Fruit fly (Drosophila melanogaster) whole organism, embryonic: ENCODE measurements around the gene CG4594.

Experiments
- Ada2b ChIP-seq: fragments of 200-800 bp; sonication (Bioruptor generic); IDR thresholded peaks from 2 replicates; pipeline ENCODE4 v1.3.6; 2022; ENCODE audit warnings: missing biosample characterization, missing genetic modification characterization
- Atf3 ChIP-seq: fragments of 200-800 bp; sonication (Bioruptor generic); optimal IDR thresholded peaks from 3 replicates; lab custom pipeline; 2016; ENCODE audit warnings: missing biosample characterization, missing genetic modification characterization
- Atf6 ChIP-seq: fragments of 200-800 bp; sonication (Bioruptor generic); IDR thresholded peaks from 2 replicates; pipeline ENCODE4 v1.3.6; 2022; ENCODE audit warnings: missing biosample characterization, missing genetic modification characterization
- Bdp1 ChIP-seq: fragments of 200-800 bp; sonication (Bioruptor generic); optimal IDR thresholded peaks from 3 replicates; lab custom pipeline; 2016; ENCODE audit warnings: missing biosample characterization, missing genetic modification characterization
- Blimp-1 ChIP-seq: fragments of 200-800 bp; sonication (Bioruptor generic); optimal IDR thresholded peaks from 3 replicates; lab custom pipeline; 2018; ENCODE audit warnings: missing biosample characterization, missing genetic modification characterization, mild to moderate bottlenecking, moderate library complexity, missing genetic modification reagents
- BtbVII ChIP-seq: fragments of 200-800 bp; sonication (Bioruptor generic); optimal IDR thresholded peaks from 3 replicates; lab custom pipeline; 2017; ENCODE audit warnings: missing biosample characterization, mild to moderate bottlenecking, missing genetic modification characterization
- Bteb2 ChIP-seq: fragments of 200-800 bp; sonication (Bioruptor generic); optimal IDR thresholded peaks from 2 replicates; lab custom pipeline; 2016; ENCODE audit warnings: missing biosample characterization, missing genetic modification characterization
- CG10979 ChIP-seq: fragments of 200-800 bp; sonication (Bioruptor generic); optimal IDR thresholded peaks from 2 replicates; lab custom pipeline; 2018; ENCODE audit warnings: missing biosample characterization, mild to moderate bottlenecking, missing genetic modification characterization, moderate library complexity
- CG12071 ChIP-seq: fragments of 200-800 bp; sonication (Bioruptor generic); optimal IDR thresholded peaks from 3 replicates; lab custom pipeline; 2018; ENCODE audit warnings: missing biosample characterization, mild to moderate bottlenecking, missing genetic modification characterization
- CG1233 ChIP-seq: fragments of 200-800 bp; sonication (Bioruptor generic); optimal IDR thresholded peaks from 4 replicates; lab custom pipeline; 2018; ENCODE audit warnings: missing biosample characterization, mild to moderate bottlenecking, missing genetic modification characterization
- CG13287 ChIP-seq: fragments of 200-800 bp; sonication (Bioruptor generic); IDR thresholded peaks from 2 replicates; pipeline ENCODE4 v1.3.6; 2022; ENCODE audit warnings: missing biosample characterization, missing genetic modification characterization; ENCODE audit not compliant: partially characterized antibody
- CG16813 ChIP-seq: fragments of 200-800 bp; sonication (Bioruptor generic); IDR thresholded peaks from 3 replicates; pipeline ENCODE4 v1.3.6; 2022; ENCODE audit warnings: missing biosample characterization, missing genetic modification characterization; ENCODE audit not compliant: partially characterized antibody
- CG17361 ChIP-seq: fragments of 200-800 bp; sonication (Bioruptor generic); IDR thresholded peaks from 3 replicates; pipeline ENCODE4 v1.3.6; 2022; ENCODE audit warnings: missing biosample characterization, missing genetic modification characterization
- CG2116 ChIP-seq: fragments of 200-800 bp; sonication (Bioruptor generic); optimal IDR thresholded peaks from 3 replicates; lab custom pipeline; 2018; ENCODE audit warnings: missing biosample characterization, mild to moderate bottlenecking, missing genetic modification characterization
- CG30020 ChIP-seq: fragments of 200-800 bp; optimal IDR thresholded peaks from 2 replicates; lab custom pipeline; 2019; ENCODE audit warnings: missing biosample characterization, mild to moderate bottlenecking, missing genetic modification characterization, moderate library complexity
- CG30431 ChIP-seq: fragments of 200-800 bp; sonication (Bioruptor generic); optimal IDR thresholded peaks from 2 replicates; lab custom pipeline; 2017; ENCODE audit warnings: missing biosample characterization, missing genetic modification characterization
- CG4360 ChIP-seq: fragments of 200-800 bp; sonication (Bioruptor generic); IDR thresholded peaks from 2 replicates; pipeline ENCODE4 v1.3.6; 2022; ENCODE audit warnings: missing biosample characterization, missing genetic modification characterization
- CG8089 ChIP-seq: fragments of 200-800 bp; sonication (Bioruptor generic); optimal IDR thresholded peaks from 3 replicates; lab custom pipeline; 2016; ENCODE audit warnings: missing biosample characterization, missing genetic modification characterization
- CG8388 ChIP-seq: fragments of 200-800 bp; sonication (Bioruptor generic); optimal IDR thresholded peaks from 2 replicates; lab custom pipeline; 2019; ENCODE audit warnings: missing biosample characterization, mild to moderate bottlenecking, missing genetic modification characterization, moderate library complexity
- CG9876 ChIP-seq: fragments of 200-800 bp; sonication (Bioruptor generic); optimal IDR thresholded peaks from 2 replicates; lab custom pipeline; 2016; ENCODE audit warnings: missing biosample characterization, missing genetic modification characterization
- CG9932 ChIP-seq: fragments of 200-800 bp; sonication (Bioruptor generic); IDR thresholded peaks from 2 replicates; pipeline ENCODE4 v1.3.6; 2022; ENCODE audit warnings: missing biosample characterization, missing genetic modification characterization
- Dek ChIP-seq: fragments of 200-800 bp; sonication (Bioruptor generic); optimal IDR thresholded peaks from 3 replicates; lab custom pipeline; 2019; ENCODE audit warnings: missing biosample characterization, mild to moderate bottlenecking, missing genetic modification characterization, moderate library complexity
- Dip3 ChIP-seq: fragments of 200-800 bp; sonication (Bioruptor generic); optimal IDR thresholded peaks from 3 replicates; lab custom pipeline; 2016; ENCODE audit warnings: missing biosample characterization, missing genetic modification characterization
- Drgx ChIP-seq: fragments of 200-800 bp; sonication (Bioruptor generic); IDR thresholded peaks from 2 replicates; pipeline ENCODE4 v1.3.6; 2022; ENCODE audit warnings: missing biosample characterization, missing genetic modification characterization
- Hmr ChIP-seq: fragments of 200-800 bp; sonication (Bioruptor generic); optimal IDR thresholded peaks from 3 replicates; lab custom pipeline; 2017; ENCODE audit warnings: mild to moderate bottlenecking, missing biosample characterization, missing genetic modification reagents, missing genetic modification characterization
- Hr51 ChIP-seq, 2 experiments: fragments of 200-800 bp; sonication (Bioruptor generic); optimal IDR thresholded peaks; 2 replicates in 1 of 2; 3 replicates in 1 of 2; lab custom pipeline; 2016 to 2018; ENCODE audit warnings: missing biosample characterization in 2 of 2, missing genetic modification characterization in 2 of 2, mild to moderate bottlenecking in 1 of 2, moderate library complexity in 1 of 2
- Jarid2 ChIP-seq: fragments of 200-800 bp; sonication (Bioruptor generic); optimal IDR thresholded peaks from 3 replicates; lab custom pipeline; 2017; ENCODE audit warnings: mild to moderate bottlenecking, missing biosample characterization, missing genetic modification reagents, missing genetic modification characterization
- Rfx ChIP-seq: fragments of 200-800 bp; sonication (Bioruptor generic); IDR thresholded peaks from 2 replicates; pipeline ENCODE4 v1.3.6; 2022; ENCODE audit warnings: missing biosample characterization, missing genetic modification characterization
- Sin3A ChIP-seq: fragments of >200 bp; optimal IDR thresholded peaks from 2 replicates; lab custom pipeline; 2018
- Sry-δ ChIP-seq: fragments of 200-800 bp; sonication (Bioruptor generic); optimal IDR thresholded peaks from 2 replicates; lab custom pipeline; 2016; ENCODE audit warnings: missing biosample characterization, missing genetic modification characterization
- Xrp1 ChIP-seq: fragments of 200-800 bp; sonication (Bioruptor generic); IDR thresholded peaks from 2 replicates; pipeline ENCODE4 v1.3.6; 2022; ENCODE audit warnings: missing biosample characterization, missing genetic modification characterization
- ac ChIP-seq: fragments of 200-800 bp; sonication (Bioruptor generic); optimal IDR thresholded peaks from 3 replicates; lab custom pipeline; 2017; ENCODE audit warnings: missing biosample characterization, mild to moderate bottlenecking, missing genetic modification characterization
- br ChIP-seq: fragments of >200 bp; optimal IDR thresholded peaks from 2 replicates; lab custom pipeline; 2017
- chif ChIP-seq, 2 experiments: fragments of 200-800 bp; sonication (Bioruptor generic); optimal IDR thresholded peaks; 3 replicates each; lab custom pipeline; 2016; ENCODE audit warnings: missing biosample characterization in 2 of 2, missing genetic modification characterization in 2 of 2
- da ChIP-seq: fragments of 200-800 bp; sonication (Bioruptor generic); optimal IDR thresholded peaks from 2 replicates; lab custom pipeline; 2016; ENCODE audit warnings: missing biosample characterization, missing genetic modification characterization
- danr ChIP-seq: fragments of 200-800 bp; sonication (Bioruptor generic); IDR thresholded peaks from 2 replicates; pipeline ENCODE4 v1.3.6; 2022; ENCODE audit warnings: missing biosample characterization, missing genetic modification characterization
- dmrt99B ChIP-seq: fragments of 200-800 bp; sonication (Bioruptor generic); optimal IDR thresholded peaks from 2 replicates; lab custom pipeline; 2018; ENCODE audit warnings: missing biosample characterization, mild to moderate bottlenecking, missing genetic modification characterization, moderate library complexity
- ems ChIP-seq: fragments of 200-800 bp; sonication (Bioruptor generic); optimal IDR thresholded peaks from 3 replicates; lab custom pipeline; 2016; ENCODE audit warnings: missing biosample characterization, missing genetic modification characterization
- ewg ChIP-seq: fragments of 200-800 bp; sonication (Bioruptor generic); optimal IDR thresholded peaks from 3 replicates; lab custom pipeline; 2017; ENCODE audit warnings: mild to moderate bottlenecking, missing biosample characterization, missing genetic modification reagents, missing genetic modification characterization
- fd64A ChIP-seq: fragments of 200-800 bp; sonication (Bioruptor generic); optimal IDR thresholded peaks from 3 replicates; lab custom pipeline; 2018; ENCODE audit warnings: missing biosample characterization, mild to moderate bottlenecking, missing genetic modification characterization
- gsb-n ChIP-seq: fragments of 200-800 bp; sonication (Bioruptor generic); optimal IDR thresholded peaks from 3 replicates; lab custom pipeline; 2018; ENCODE audit warnings: missing biosample characterization, mild to moderate bottlenecking, missing genetic modification characterization
- gt ChIP-seq: fragments of 200-800 bp; sonication (Bioruptor generic); IDR thresholded peaks from 2 replicates; pipeline ENCODE4 v1.3.6; 2022; ENCODE audit warnings: missing biosample characterization, missing genetic modification characterization
- ham ChIP-seq: fragments of 200-800 bp; sonication (Bioruptor generic); IDR thresholded peaks from 2 replicates; pipeline ENCODE4 v1.3.6; 2022; ENCODE audit warnings: missing biosample characterization, missing genetic modification characterization
- klu ChIP-seq: fragments of 200-800 bp; sonication (Bioruptor generic); IDR thresholded peaks from 2 replicates; pipeline ENCODE4 v1.3.6; 2022; ENCODE audit warnings: missing biosample characterization, missing genetic modification characterization
- lab ChIP-seq: fragments of 200-800 bp; sonication (Bioruptor generic); optimal IDR thresholded peaks from 3 replicates; lab custom pipeline; 2017; ENCODE audit warnings: missing biosample characterization, missing genetic modification characterization, mild to moderate bottlenecking, moderate library complexity, missing genetic modification reagents
- pfk ChIP-seq: fragments of 200-800 bp; sonication (Bioruptor generic); optimal IDR thresholded peaks from 2 replicates; lab custom pipeline; 2018; ENCODE audit warnings: missing biosample characterization, mild to moderate bottlenecking, missing genetic modification characterization, moderate library complexity
- phol ChIP-seq: fragments of 200-800 bp; sonication (Bioruptor generic); optimal IDR thresholded peaks from 3 replicates; lab custom pipeline; 2018; ENCODE audit warnings: missing biosample characterization, mild to moderate bottlenecking, missing genetic modification characterization, moderate library complexity
- pita ChIP-seq: fragments of 200-800 bp; sonication (Bioruptor generic); optimal IDR thresholded peaks from 2 replicates; lab custom pipeline; 2017; ENCODE audit warnings: missing biosample characterization, mild to moderate bottlenecking, missing genetic modification characterization
- sima ChIP-seq: fragments of 200-800 bp; sonication (Bioruptor generic); optimal IDR thresholded peaks from 2 replicates; lab custom pipeline; 2016; ENCODE audit warnings: missing biosample characterization, missing genetic modification characterization
- sna ChIP-seq: fragments of 200-800 bp; sonication (Bioruptor generic); IDR thresholded peaks from 2 replicates; pipeline ENCODE4 v1.3.6; 2022; ENCODE audit warnings: missing biosample characterization, missing genetic modification characterization; ENCODE audit not compliant: partially characterized antibody

Gene CG4594

DNA sequence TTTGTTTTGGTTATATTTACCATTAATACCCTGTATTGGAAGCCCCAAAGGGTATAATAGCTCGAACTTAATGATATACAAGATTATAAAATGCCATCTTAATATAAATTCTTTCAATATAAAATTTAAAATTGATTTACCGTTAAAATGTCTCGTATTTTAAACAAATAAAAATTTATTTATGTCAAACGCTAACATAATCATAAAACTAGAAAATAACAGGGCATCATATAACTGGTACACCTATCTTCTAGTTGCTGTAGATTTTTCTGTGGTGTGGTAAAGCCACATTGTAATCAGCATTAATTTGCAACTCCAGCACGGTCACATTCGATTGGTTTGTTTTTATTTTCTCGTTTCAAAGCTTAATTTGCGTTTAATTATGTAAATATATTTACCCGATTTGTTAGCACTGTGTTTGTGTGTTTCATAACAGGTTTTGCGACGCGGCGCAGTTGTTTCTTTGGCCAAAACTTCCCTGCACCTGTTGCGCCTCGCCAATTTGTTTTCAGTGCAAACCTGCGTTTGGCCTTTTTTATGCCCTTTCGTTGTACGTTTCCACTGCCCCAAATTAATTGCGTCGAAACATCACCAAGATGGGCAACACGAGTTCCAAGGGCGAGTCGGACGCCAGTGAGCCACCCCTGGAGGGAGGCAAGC lies 37.2 kb downstream of the CG4594 start, which contains the start of the genes CG4658 and CG5846 (continued):
- TF ChIP-seq ems (GFP tag; lab: Kevin White, UChicago) (peak; percentile 80), Sin3A (lab: Kevin White, UChicago) (peak; percentile 18), br (lab: Kevin White, UChicago) (no peak), pfk (no peak), chif (GFP tag; optimal IDR thresholded peaks at IDR 0.05; lab: Kevin White, UChicago) (peak; percentile 83 to 92), Ada2b (GFP tag; lab: Robert Waterston, UW) (peak; percentile 93), phol (tag; lab: Kevin White, UChicago) (peak; percentile 96), ewg (peak; percentile 76), fd64A (GFP tag; lab: Kevin White, UChicago) (no peak), Bdp1 (GFP tag; lab: Kevin White, UChicago) (peak; percentile 80), CG12071 (GFP tag; lab: Kevin White, UChicago) (peak; percentile 66), Drgx (GFP tag; lab: Robert Waterston, UW) (peak; percentile 94), Jarid2 (GFP tag; lab: Kevin White, UChicago) (no peak), da (peak; percentile 82), Rfx (GFP tag; lab: Robert Waterston, UW) (peak; percentile 90), CG4360 (peak; percentile 38; the same call in 1 of the 2 replicates), CG9932 (peak; percentile 90), Sry-δ (GFP tag; lab: Kevin White, UChicago) (peak; percentile 44), danr (GFP tag; lab: Robert Waterston, UW) (peak; percentile 90), CG16813 (GFP tag; lab: Robert Waterston, UW) (no peak), gsb-n (tag; lab: Kevin White, UChicago) (peak; percentile 97), pita (GFP tag; lab: Kevin White, UChicago) (no peak), gt (GFP tag; lab: Robert Waterston, UW) (peak; percentile 69), sna (no peak), CG8089 (GFP tag; lab: Kevin White, UChicago) (peak; percentile 72), CG30431 (GFP tag; lab: Kevin White, UChicago) (peak; percentile 73), CG2116 (GFP tag; lab: Kevin White, UChicago) (peak; percentile 91), Dip3 (peak; percentile 78), Blimp-1 (GFP tag; lab: Kevin White, UChicago) (peak; percentile 95), Hr51 (GFP tag; optimal IDR thresholded peaks at IDR 0.05; lab: Kevin White, UChicago) (peak; percentile 74 to 96), Bteb2 (GFP tag; lab: Kevin White, UChicago) (peak; percentile 94), CG10979 (tag; lab: Kevin White, UChicago) (peak; percentile 96), Xrp1 (peak; percentile 98), Dek (tag; lab: Kevin White, UChicago) (peak; percentile 93), CG30020 (tag; lab: Kevin White, UChicago) (peak; percentile 78), CG1233 (GFP tag; lab: Kevin White, UChicago) (peak; percentile 89), ham (GFP tag; lab: Robert Waterston, UW) (peak; percentile 50; the same call in 1 of the 2 replicates), CG17361 (GFP tag; lab: Robert Waterston, UW) (peak; percentile 96), Hmr (GFP tag; lab: Kevin White, UChicago) (peak; percentile 93), klu (GFP tag; lab: Robert Waterston, UW) (peak; percentile 87), CG9876 (GFP tag; lab: Kevin White, UChicago) (peak; percentile 50), sima (GFP tag; lab: Kevin White, UChicago) (no peak), Atf6 (peak; percentile 95), Atf3 (GFP tag; lab: Kevin White, UChicago) (peak; percentile 68), dmrt99B (tag; lab: Kevin White, UChicago) (peak; percentile 94), CG13287 (GFP tag; lab: Robert Waterston, UW) (peak; percentile 41; the same call in 1 of the 2 replicates), ac (GFP tag; lab: Kevin White, UChicago) (peak; percentile 56), CG8388 (GFP tag; lab: Kevin White, UChicago) (peak; percentile 96), BtbVII (GFP tag; lab: Kevin White, UChicago) (peak; percentile 74), lab (GFP tag; lab: Kevin White, UChicago) (peak; percentile 94)
